Worm (Caenorhabditis elegans) whole organism, early embryonic: Measurements from ENCODE around the gene B0496.2.

ENCODE experiments used
- F13C5.2 ChIP-seq: sonication (generic microtip); optimal IDR thresholded peaks from 2 replicates; lab custom pipeline; 2017; ENCODE audit warnings: mild to moderate bottlenecking, missing genetic modification characterization, inconsistent platforms, missing compliant biosample characterization
- aly-1 ChIP-seq: sonication (generic microtip); optimal IDR thresholded peaks from 2 replicates; lab custom pipeline; 2016; ENCODE audit warnings: missing genetic modification characterization, missing compliant biosample characterization
- ama-1 ChIP-seq: fragments of 150-350 bp; optimal IDR thresholded peaks from 2 replicates; lab custom pipeline; 2014
- ceh-13 ChIP-seq: fragments of 200-800 bp; sonication (Bioruptor generic); optimal IDR thresholded peaks from 2 replicates; lab custom pipeline; 2018; ENCODE audit warnings: mild to moderate bottlenecking, missing genetic modification characterization, missing compliant biosample characterization
- flt-1 ChIP-seq: fragments of 200-800 bp; sonication (Bioruptor generic); IDR thresholded peaks from 2 replicates; pipeline ENCODE4 v1.3.6; 2022; ENCODE audit warnings: missing genetic modification characterization, missing compliant biosample characterization
- hmg-4 ChIP-seq: fragments of 200-800 bp; sonication (Bioruptor generic); optimal IDR thresholded peaks from 2 replicates; lab custom pipeline; 2018; ENCODE audit warnings: mild to moderate bottlenecking, missing genetic modification characterization, missing compliant biosample characterization
- hnd-1 ChIP-seq: sonication (generic microtip); optimal IDR thresholded peaks from 2 replicates; lab custom pipeline; 2016; ENCODE audit warnings: missing genetic modification characterization, missing compliant biosample characterization
- sea-1 ChIP-seq: fragments of 200-800 bp; sonication (Bioruptor generic); conservative IDR thresholded peaks from 2 replicates; pipeline ENCODE4 v1.3.6; 2022; ENCODE audit warnings: missing genetic modification characterization, missing compliant biosample characterization
- tbx-11 ChIP-seq: fragments of 200-800 bp; sonication (Bioruptor generic); IDR thresholded peaks from 2 replicates; pipeline ENCODE4 v1.3.6; 2022; ENCODE audit warnings: missing genetic modification characterization, missing compliant biosample characterization
- tra-4 ChIP-seq: sonication (generic microtip); optimal IDR thresholded peaks from 2 replicates; lab custom pipeline; 2017; ENCODE audit warnings: missing genetic modification characterization, missing compliant biosample characterization

ce11 chrIV:7445995-7446394 lies 1.7 kb upstream of the B0496.2 start, which contains the start of gene B0496.1:
- TF ChIP-seq ama-1 (lab: Kevin White, UChicago): no peak
- TF ChIP-seq F13C5.2 (tag; lab: Kevin White, UChicago): no peak
- no peak for TF ChIP-seq tbx-11 (GFP tag; lab: Robert Waterston, UW)
- TF ChIP-seq flt-1 (GFP tag; lab: Robert Waterston, UW): no peak
- TF ChIP-seq hnd-1: no peak
- no peak for TF ChIP-seq sea-1 (GFP tag; lab: Robert Waterston, UW)
- no peak for TF ChIP-seq aly-1 (tag; lab: Kevin White, UChicago)
- TF ChIP-seq ceh-13: no peak
- TF ChIP-seq hmg-4 (GFP tag; lab: Kevin White, UChicago): no peak
- TF ChIP-seq tra-4 (tag; lab: Kevin White, UChicago): no peak
